Fruit fly (Drosophila melanogaster) whole organism, embryonic: Measurements from ENCODE around the gene Actn.
A peak's percentile ranks its signal among the peaks of the same experiment; 100 is the strongest.

Experiments used
- Adf1 ChIP-seq: fragments of 200-800 bp; sonication (Bioruptor generic); IDR thresholded peaks from 2 replicates; pipeline ENCODE4 v1.3.6; 2022; ENCODE audit warnings: missing biosample characterization, missing genetic modification characterization
- Blimp-1 ChIP-seq: fragments of 200-800 bp; sonication (Bioruptor generic); optimal IDR thresholded peaks from 3 replicates; lab custom pipeline; 2018; ENCODE audit warnings: missing biosample characterization, missing genetic modification characterization, mild to moderate bottlenecking, moderate library complexity, missing genetic modification reagents
- CG10366 ChIP-seq: fragments of 200-800 bp; sonication (Bioruptor generic); IDR thresholded peaks from 2 replicates; pipeline ENCODE4 v1.3.6; 2022; ENCODE audit warnings: missing biosample characterization, missing genetic modification characterization
- CG11398 ChIP-seq: fragments of 200-800 bp; sonication (Bioruptor generic); optimal IDR thresholded peaks from 2 replicates; lab custom pipeline; 2016; ENCODE audit warnings: missing biosample characterization, missing genetic modification characterization
- CG11456 ChIP-seq: fragments of 200-800 bp; sonication (Bioruptor generic); IDR thresholded peaks from 3 replicates; pipeline ENCODE4 v1.3.6; 2022; ENCODE audit warnings: missing biosample characterization, missing genetic modification characterization
- CG1602 ChIP-seq: fragments of 200-800 bp; sonication (Bioruptor generic); optimal IDR thresholded peaks from 3 replicates; lab custom pipeline; 2016; ENCODE audit warnings: missing biosample characterization, missing genetic modification characterization
- CG17568 ChIP-seq: fragments of 200-800 bp; sonication (Bioruptor generic); optimal IDR thresholded peaks from 2 replicates; lab custom pipeline; 2018; ENCODE audit warnings: missing biosample characterization, mild to moderate bottlenecking, missing genetic modification characterization, moderate library complexity
- CG2202 ChIP-seq: fragments of 200-800 bp; sonication (Bioruptor generic); optimal IDR thresholded peaks from 2 replicates; lab custom pipeline; 2018; ENCODE audit warnings: missing biosample characterization, mild to moderate bottlenecking, missing genetic modification characterization
- CG6175 ChIP-seq: fragments of 200-800 bp; sonication (Bioruptor generic); IDR thresholded peaks from 3 replicates; pipeline ENCODE4 v1.3.6; 2022; ENCODE audit warnings: missing biosample characterization, missing genetic modification characterization
- CG7372 ChIP-seq: fragments of 200-800 bp; sonication (Bioruptor generic); IDR thresholded peaks from 2 replicates; pipeline ENCODE4 v1.3.6; 2022; ENCODE audit warnings: missing biosample characterization, missing genetic modification characterization
- D19A ChIP-seq: fragments of 200-800 bp; optimal IDR thresholded peaks from 3 replicates; lab custom pipeline; 2019; ENCODE audit warnings: missing biosample characterization, mild to moderate bottlenecking, missing genetic modification characterization, moderate library complexity
- Dref ChIP-seq: fragments of 200-800 bp; sonication (Bioruptor generic); IDR thresholded peaks from 2 replicates; pipeline ENCODE4 v1.3.6; 2022; ENCODE audit warnings: missing biosample characterization, missing genetic modification characterization
- Drgx ChIP-seq: fragments of 200-800 bp; sonication (Bioruptor generic); IDR thresholded peaks from 2 replicates; pipeline ENCODE4 v1.3.6; 2022; ENCODE audit warnings: missing biosample characterization, missing genetic modification characterization
- HHEX ChIP-seq: fragments of 200-800 bp; sonication (Bioruptor generic); optimal IDR thresholded peaks from 3 replicates; lab custom pipeline; 2017; ENCODE audit warnings: missing biosample characterization, mild to moderate bottlenecking, missing genetic modification characterization, missing genetic modification reagents
- Hr51 ChIP-seq, 2 experiments: fragments of 200-800 bp; sonication (Bioruptor generic); optimal IDR thresholded peaks; 2 replicates in 1 of 2; 3 replicates in 1 of 2; lab custom pipeline; 2016 to 2018; ENCODE audit warnings: missing biosample characterization in 2 of 2, missing genetic modification characterization in 2 of 2, mild to moderate bottlenecking in 1 of 2, moderate library complexity in 1 of 2
- Lhr ChIP-seq: fragments of 200-800 bp; sonication (Bioruptor generic); optimal IDR thresholded peaks from 3 replicates; lab custom pipeline; 2017; ENCODE audit warnings: mild to moderate bottlenecking, missing biosample characterization, missing genetic modification reagents, missing genetic modification characterization
- Pdp1 ChIP-seq, 2 experiments: fragments of 200-800 bp; sonication (Bioruptor generic); optimal IDR thresholded peaks; 3 replicates each; lab custom pipeline; 2016; ENCODE audit warnings: missing biosample characterization in 2 of 2, missing genetic modification characterization in 2 of 2, mild to moderate bottlenecking in 1 of 2, moderate library complexity in 1 of 2
- bcd ChIP-seq: fragments of 200-800 bp; sonication (Bioruptor generic); optimal IDR thresholded peaks from 2 replicates; lab custom pipeline; 2017; ENCODE audit warnings: missing biosample characterization, mild to moderate bottlenecking, missing genetic modification characterization
- bigmax ChIP-seq: fragments of 200-800 bp; sonication (Bioruptor generic); optimal IDR thresholded peaks from 2 replicates; lab custom pipeline; 2018; ENCODE audit warnings: missing biosample characterization, mild to moderate bottlenecking, missing genetic modification characterization
- bowl ChIP-seq: fragments of 200-800 bp; sonication (Bioruptor generic); IDR thresholded peaks from 2 replicates; pipeline ENCODE4 v1.3.6; 2022; ENCODE audit warnings: missing biosample characterization, missing genetic modification characterization
- btn ChIP-seq: fragments of 200-800 bp; sonication (Bioruptor generic); optimal IDR thresholded peaks from 2 replicates; lab custom pipeline; 2016; ENCODE audit warnings: missing biosample characterization, missing genetic modification characterization
- chinmo ChIP-seq: fragments of 200-800 bp; sonication (Bioruptor generic); IDR thresholded peaks from 4 replicates; pipeline ENCODE4 v1.3.6; 2022; ENCODE audit warnings: missing biosample characterization, missing genetic modification characterization; ENCODE audit not compliant: partially characterized antibody
- crol ChIP-seq: fragments of 200-800 bp; sonication (Bioruptor generic); IDR thresholded peaks from 2 replicates; pipeline ENCODE4 v1.3.6; 2022; ENCODE audit warnings: missing biosample characterization, missing genetic modification characterization
- ewg ChIP-seq: fragments of 200-800 bp; sonication (Bioruptor generic); optimal IDR thresholded peaks from 3 replicates; lab custom pipeline; 2017; ENCODE audit warnings: mild to moderate bottlenecking, missing biosample characterization, missing genetic modification reagents, missing genetic modification characterization
- gcm2 ChIP-seq: fragments of 200-800 bp; sonication (Bioruptor generic); optimal IDR thresholded peaks from 2 replicates; lab custom pipeline; 2016; ENCODE audit warnings: missing biosample characterization, missing genetic modification characterization
- hth ChIP-seq: fragments of >200 bp; optimal IDR thresholded peaks from 2 replicates; lab custom pipeline; 2017; ENCODE audit warnings: inconsistent platforms
- pan ChIP-seq, 4 experiments: fragments of >200 bp in 3 of 4; fragments of 200-800 bp in 1 of 4; sonication (Bioruptor generic) in 1 of 4; optimal IDR thresholded peaks in 3 of 4; IDR thresholded peaks in 1 of 4; 2 replicates each; pipeline versions ENCODE4 v1.3.6 to Lab custom; 2017 to 2022; ENCODE audit warnings: missing biosample characterization in 2 of 4, missing genetic modification characterization in 2 of 4, mixed read lengths in 1 of 4
- salm ChIP-seq: fragments of 200-800 bp; sonication (Bioruptor generic); optimal IDR thresholded peaks from 2 replicates; lab custom pipeline; 2018; ENCODE audit warnings: missing biosample characterization, mild to moderate bottlenecking, missing genetic modification characterization
- sens-2 ChIP-seq: fragments of 200-800 bp; sonication (Bioruptor generic); IDR thresholded peaks from 2 replicates; pipeline ENCODE4 v1.3.6; 2022; ENCODE audit warnings: missing biosample characterization, missing genetic modification characterization
- sim ChIP-seq: fragments of 200-800 bp; sonication (Bioruptor generic); IDR thresholded peaks from 2 replicates; pipeline ENCODE4 v1.3.6; 2022; ENCODE audit warnings: missing biosample characterization, missing genetic modification characterization
- tna ChIP-seq: fragments of 200-800 bp; sonication (Bioruptor generic); IDR thresholded peaks from 2 replicates; pipeline ENCODE4 v1.3.6; 2022; ENCODE audit warnings: missing biosample characterization, missing genetic modification characterization; ENCODE audit not compliant: partially characterized antibody
- trh ChIP-seq: fragments of 200-800 bp; sonication (Bioruptor generic); optimal IDR thresholded peaks from 2 replicates; lab custom pipeline; 2016; ENCODE audit warnings: missing biosample characterization, missing genetic modification characterization

The Actn gene

dm6 chrX:1984175-1984973 is 57.7 kb downstream of the Actn start (continued):
- TF ChIP-seq salm (tag; lab: Kevin White, UChicago) (peak; percentile 50), bcd (peak; percentile 85), sens-2 (GFP tag; lab: Robert Waterston, UW) (peak; percentile 54; the same call in 1 of the 2 replicates), Adf1 (peak; percentile 14), HHEX (GFP tag; lab: Kevin White, UChicago) (peak; percentile 62), CG11398 (GFP tag; lab: Kevin White, UChicago) (peak; percentile 69), CG10366 (GFP tag; lab: Robert Waterston, UW) (peak; percentile 82), CG7372 (GFP tag; lab: Robert Waterston, UW) (peak; percentile 53)

DNA sequence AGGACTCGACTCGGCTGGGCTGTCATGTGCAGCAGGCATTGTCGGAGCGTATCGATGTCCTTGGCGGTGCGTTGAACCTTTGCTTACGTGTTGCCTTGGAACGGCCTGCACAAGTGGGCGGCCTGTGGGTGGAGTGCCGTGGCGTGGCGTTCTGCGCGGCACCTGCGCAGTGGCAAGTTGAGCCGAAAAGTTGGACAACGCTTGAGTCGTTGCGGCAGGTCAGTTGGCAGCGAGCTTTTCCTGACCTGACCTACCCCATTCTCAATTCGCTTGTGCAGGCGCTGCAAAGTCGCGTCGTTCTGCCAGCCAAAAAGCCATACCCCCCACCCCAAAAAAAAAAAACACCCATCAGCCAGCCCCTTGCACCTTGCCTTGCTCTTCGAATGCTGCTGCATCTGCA is 60.4 kb downstream of the Actn start:
- TF ChIP-seq Lhr (GFP tag; lab: Kevin White, UChicago) (no peak), crol (GFP tag; lab: Robert Waterston, UW) (0 out of 2 replicates have a peak, but pooled peaks have one; percentile 13), bowl (GFP tag; lab: Robert Waterston, UW) (no peak), Hr51 (GFP tag; optimal IDR thresholded peaks at IDR 0.05; lab: Kevin White, UChicago) (no peak), Dref (GFP tag; lab: Robert Waterston, UW) (no peak), chinmo (0 out of 4 replicates have a peak, but pooled peaks have one; percentile 18), ewg (peak; percentile 92), CG2202 (tag; lab: Kevin White, UChicago) (no peak), trh (GFP tag; lab: Kevin White, UChicago) (no peak), btn (no peak), tna (GFP tag; lab: Robert Waterston, UW) (no peak), gcm2 (no peak), CG17568 (GFP tag; lab: Kevin White, UChicago) (no peak)

dm6 chrX:1979673-1980072 is 62.4 kb downstream of the Actn start:
- TF ChIP-seq hth, result no peak
- no peak for TF ChIP-seq bigmax
- peak; percentile 89 for TF ChIP-seq Drgx (GFP tag; lab: Robert Waterston, UW)
- TF ChIP-seq CG1602, result no peak
- TF ChIP-seq Pdp1 (GFP tag; optimal IDR thresholded peaks at IDR 0.05; lab: Kevin White, UChicago), result peak in 1 of 2 experiments; percentile 73
- no peak for TF ChIP-seq CG6175 (GFP tag; lab: Robert Waterston, UW)
- no peak for TF ChIP-seq CG11398 (GFP tag; lab: Kevin White, UChicago)
- no peak for TF ChIP-seq CG11456 (GFP tag; lab: Robert Waterston, UW)
- TF ChIP-seq Blimp-1, result peak; percentile 46
- TF ChIP-seq pan (optimal IDR thresholded peaks at IDR 0.05; lab: Kevin White, UChicago), result no peak
- no peak for TF ChIP-seq pan (GFP tag; optimal IDR thresholded peaks at IDR 0.05 in 1 of 2, IDR thresholded peaks at IDR 0.05 in 1 of 2)
- TF ChIP-seq, all 482 proteins: peak for 3

DNA sequence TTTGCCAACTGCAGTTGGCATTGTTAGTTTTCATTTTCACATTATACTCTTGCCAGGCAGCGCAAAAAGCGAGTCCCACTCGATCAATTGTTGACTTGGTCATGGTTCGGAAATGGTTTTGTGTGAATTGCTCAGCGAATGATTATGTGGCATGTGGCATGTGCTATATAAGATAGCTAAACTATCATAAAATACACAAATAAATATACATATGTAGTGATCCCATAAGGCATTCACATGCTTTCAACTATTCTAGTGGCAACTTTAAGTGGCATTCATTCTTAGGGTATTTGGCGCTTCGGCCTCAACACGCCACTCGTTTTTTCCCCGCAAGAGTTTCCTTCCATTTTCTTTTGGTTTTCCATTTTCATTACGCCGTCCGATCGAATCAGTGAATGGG is 63.1 kb downstream of the Actn start:
- TF ChIP-seq D19A, result peak; percentile 29
- TF ChIP-seq Drgx (GFP tag; lab: Robert Waterston, UW), result peak; percentile 57
- no peak for TF ChIP-seq sim (GFP tag; lab: Robert Waterston, UW)
